Worm (Caenorhabditis elegans) whole organism, L3 larva: ENCODE measurements around the gene iglr-2.
A peak's percentile ranks its signal among the peaks of the same experiment; 100 is the strongest.

Experiments
- R02D3.7 ChIP-seq: fragments of 150-350 bp; optimal IDR thresholded peaks from 2 replicates; lab custom pipeline; 2014; ENCODE audit warnings: missing biosample characterization, missing genetic modification characterization
- ZK546.5 ChIP-seq: sonication (generic microtip); optimal IDR thresholded peaks from 2 replicates; lab custom pipeline; 2017; ENCODE audit warnings: missing biosample characterization, missing genetic modification characterization
- aly-2 ChIP-seq: fragments of 150-350 bp; optimal IDR thresholded peaks from 2 replicates; lab custom pipeline; 2014; ENCODE audit warnings: missing biosample characterization, missing genetic modification characterization
- ceh-16 ChIP-seq: sonication (generic microtip); optimal IDR thresholded peaks from 2 replicates; lab custom pipeline; 2017; ENCODE audit warnings: missing biosample characterization, missing genetic modification characterization
- ceh-28 ChIP-seq: fragments of 150-350 bp; optimal IDR thresholded peaks from 2 replicates; lab custom pipeline; 2014; ENCODE audit warnings: missing biosample characterization, missing genetic modification reagents, missing genetic modification characterization
- ceh-82 ChIP-seq: fragments of 150-350 bp; optimal IDR thresholded peaks from 2 replicates; lab custom pipeline; 2014; ENCODE audit warnings: missing biosample characterization, missing genetic modification characterization
- ceh-9 ChIP-seq: sonication (generic microtip); optimal IDR thresholded peaks from 2 replicates; lab custom pipeline; 2018; ENCODE audit warnings: missing biosample characterization, missing genetic modification characterization
- daf-12 ChIP-seq: fragments of 150-350 bp; optimal IDR thresholded peaks from 2 replicates; lab custom pipeline; 2014; ENCODE audit warnings: missing biosample characterization, missing genetic modification reagents, missing genetic modification characterization
- egl-27 ChIP-seq: sonication (generic microtip); optimal IDR thresholded peaks from 4 replicates; lab custom pipeline; 2017; ENCODE audit warnings: missing biosample characterization, missing genetic modification reagents, missing genetic modification characterization
- elt-1 ChIP-seq: fragments of 150-350 bp; optimal IDR thresholded peaks from 2 replicates; lab custom pipeline; 2014; ENCODE audit warnings: missing biosample characterization, missing genetic modification characterization
- elt-2 ChIP-seq: sonication (generic microtip); optimal IDR thresholded peaks from 2 replicates; lab custom pipeline; 2016; ENCODE audit warnings: missing genetic modification reagents, mild to moderate bottlenecking, missing genetic modification characterization, missing compliant biosample characterization
- eor-1 ChIP-seq, 2 experiments: fragments of 150-350 bp; optimal IDR thresholded peaks; 2 replicates each; lab custom pipeline; 2014 to 2018; ENCODE audit warnings: missing biosample characterization in 2 of 2, missing genetic modification characterization in 2 of 2
- fkh-2 ChIP-seq: fragments of 150-350 bp; optimal IDR thresholded peaks from 2 replicates; lab custom pipeline; 2014; ENCODE audit warnings: missing biosample characterization, missing genetic modification reagents, missing genetic modification characterization
- fos-1 ChIP-seq: fragments of 150-350 bp; optimal IDR thresholded peaks from 2 replicates; lab custom pipeline; 2014; ENCODE audit warnings: missing biosample characterization, missing genetic modification characterization
- jun-1 ChIP-seq: fragments of 150-350 bp; optimal IDR thresholded peaks from 2 replicates; lab custom pipeline; 2014; ENCODE audit warnings: missing biosample characterization, missing genetic modification reagents, missing genetic modification characterization
- lin-15B ChIP-seq: fragments of 150-350 bp; optimal IDR thresholded peaks from 2 replicates; lab custom pipeline; 2014; ENCODE audit warnings: missing biosample characterization, missing genetic modification characterization
- lin-39 ChIP-seq: fragments of 150-350 bp; optimal IDR thresholded peaks from 2 replicates; lab custom pipeline; 2018; ENCODE audit warnings: missing biosample characterization, missing genetic modification reagents, missing genetic modification characterization
- lsy-12 ChIP-seq: sonication (generic microtip); optimal IDR thresholded peaks from 2 replicates; lab custom pipeline; 2016; ENCODE audit warnings: mild to moderate bottlenecking, missing genetic modification characterization, missing compliant biosample characterization
- mdl-1 ChIP-seq: fragments of 150-350 bp; optimal IDR thresholded peaks from 2 replicates; lab custom pipeline; 2014; ENCODE audit warnings: missing biosample characterization, missing genetic modification characterization
- mml-1 ChIP-seq: fragments of 150-350 bp; sonication (generic microtip); optimal IDR thresholded peaks from 3 replicates; lab custom pipeline; 2014; ENCODE audit warnings: missing biosample characterization, missing genetic modification characterization
- nfya-1 ChIP-seq: sonication (generic microtip); optimal IDR thresholded peaks from 2 replicates; lab custom pipeline; 2017; ENCODE audit warnings: missing genetic modification characterization, mild to moderate bottlenecking, missing compliant biosample characterization, antibody characterized with exemption, moderate library complexity; ENCODE audit not compliant: insufficient read depth
- nhr-11 ChIP-seq: fragments of 150-350 bp; optimal IDR thresholded peaks from 2 replicates; lab custom pipeline; 2014; ENCODE audit warnings: missing biosample characterization, missing genetic modification characterization
- nhr-12 ChIP-seq: fragments of 150-350 bp; optimal IDR thresholded peaks from 2 replicates; lab custom pipeline; 2014; ENCODE audit warnings: missing biosample characterization, missing genetic modification characterization
- nhr-23 ChIP-seq: fragments of 150-350 bp; optimal IDR thresholded peaks from 2 replicates; lab custom pipeline; 2014; ENCODE audit warnings: missing biosample characterization, missing genetic modification reagents, missing genetic modification characterization
- nhr-237 ChIP-seq: fragments of 150-350 bp; optimal IDR thresholded peaks from 2 replicates; lab custom pipeline; 2014; ENCODE audit warnings: missing biosample characterization, missing genetic modification characterization
- nhr-25 ChIP-seq: sonication (generic microtip); optimal IDR thresholded peaks from 2 replicates; lab custom pipeline; 2017; ENCODE audit warnings: missing biosample characterization, missing genetic modification characterization
- nhr-43 ChIP-seq: sonication (generic microtip); optimal IDR thresholded peaks from 2 replicates; lab custom pipeline; 2016; ENCODE audit warnings: mild to moderate bottlenecking, missing genetic modification characterization, missing compliant biosample characterization; ENCODE audit not compliant: poor library complexity, severe bottlenecking
- nhr-67 ChIP-seq: fragments of 150-350 bp; optimal IDR thresholded peaks from 2 replicates; lab custom pipeline; 2014; ENCODE audit warnings: missing biosample characterization, missing genetic modification characterization
- nhr-76 ChIP-seq: fragments of 150-350 bp; sonication (generic microtip); optimal IDR thresholded peaks from 5 replicates; lab custom pipeline; 2014; ENCODE audit warnings: missing biosample characterization, missing genetic modification characterization
- nhr-77 ChIP-seq: fragments of 150-350 bp; optimal IDR thresholded peaks from 2 replicates; lab custom pipeline; 2014; ENCODE audit warnings: missing biosample characterization, missing genetic modification characterization
- pha-4 ChIP-seq: fragments of 150-350 bp; optimal IDR thresholded peaks from 2 replicates; lab custom pipeline; 2014; ENCODE audit warnings: missing biosample characterization, missing genetic modification reagents, missing genetic modification characterization
- pqm-1 ChIP-seq: fragments of 150-350 bp; optimal IDR thresholded peaks from 2 replicates; lab custom pipeline; 2017; ENCODE audit warnings: missing biosample characterization, missing genetic modification characterization, inconsistent platforms
- sea-2 ChIP-seq: fragments of 150-350 bp; sonication (generic microtip); optimal IDR thresholded peaks from 4 replicates; lab custom pipeline; 2014; ENCODE audit warnings: missing biosample characterization, missing genetic modification reagents, missing genetic modification characterization
- skn-1 ChIP-seq: fragments of 150-350 bp; optimal IDR thresholded peaks from 2 replicates; lab custom pipeline; 2014; ENCODE audit warnings: missing biosample characterization, missing genetic modification characterization
- snpc-4 ChIP-seq: fragments of 150-350 bp; optimal IDR thresholded peaks from 2 replicates; lab custom pipeline; 2014; ENCODE audit warnings: missing biosample characterization, missing genetic modification characterization
- tbx-2 ChIP-seq: sonication (generic microtip); optimal IDR thresholded peaks from 2 replicates; lab custom pipeline; 2016; ENCODE audit warnings: mild to moderate bottlenecking, missing genetic modification characterization, missing compliant biosample characterization
- unc-39 ChIP-seq: sonication (generic microtip); optimal IDR thresholded peaks from 4 replicates; lab custom pipeline; 2017; ENCODE audit warnings: missing biosample characterization, missing genetic modification characterization
- unc-62 ChIP-seq: fragments of 150-350 bp; sonication (generic microtip); optimal IDR thresholded peaks from 4 replicates; lab custom pipeline; 2014; ENCODE audit warnings: missing biosample characterization, missing genetic modification reagents, missing genetic modification characterization
- zag-1 ChIP-seq: fragments of 150-350 bp; optimal IDR thresholded peaks from 2 replicates; lab custom pipeline; 2014; ENCODE audit warnings: missing biosample characterization, missing genetic modification characterization
- ztf-11 ChIP-seq: fragments of 150-350 bp; optimal IDR thresholded peaks from 2 replicates; lab custom pipeline; 2014; ENCODE audit warnings: missing biosample characterization, missing genetic modification characterization
- ztf-4 ChIP-seq: fragments of 150-350 bp; optimal IDR thresholded peaks from 2 replicates; lab custom pipeline; 2014; ENCODE audit warnings: missing biosample characterization, missing genetic modification characterization

iglr-2 gene

DNA sequence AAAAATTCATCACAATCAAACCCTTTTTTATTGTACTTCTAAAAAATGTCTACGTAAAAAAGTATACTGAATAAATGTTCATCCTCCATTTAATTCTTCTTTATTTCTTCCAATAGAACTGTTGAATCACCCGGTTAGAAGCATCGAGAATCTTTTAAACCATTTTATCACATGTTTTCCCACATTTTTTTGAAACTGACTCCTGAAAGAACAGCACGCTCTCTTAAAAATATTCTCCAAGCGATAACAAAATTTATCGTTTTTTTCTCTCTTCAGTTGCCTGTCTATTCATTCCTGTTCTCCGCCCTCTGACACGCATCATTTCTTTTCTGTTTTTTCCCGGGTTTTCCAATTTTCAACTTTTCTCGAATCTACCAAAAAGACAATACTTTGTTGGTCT lies 6.7 kb downstream of the iglr-2 start, which contains the start of gene F10E9.12:
F10E9.12 (plus strand) TSS at position 131 of the 400 bp plus-strand sequence.
- no peak for TF ChIP-seq egl-27 (tag; lab: Kevin White, UChicago)
- no peak for TF ChIP-seq R02D3.7 (tag; lab: Kevin White, UChicago)
- TF ChIP-seq aly-2 (tag; lab: Kevin White, UChicago): no peak
- TF ChIP-seq ceh-28 (tag; lab: Kevin White, UChicago): no peak
- peak; percentile 43 for TF ChIP-seq pqm-1 (tag; lab: Kevin White, UChicago)
- TF ChIP-seq mml-1 (tag; lab: Kevin White, UChicago): no peak
- no peak for TF ChIP-seq nhr-12
- TF ChIP-seq nhr-23 (tag; lab: Kevin White, UChicago): no peak
- TF ChIP-seq lin-15B (tag; lab: Kevin White, UChicago): no peak
- peak; percentile 74 for TF ChIP-seq elt-2 (tag; lab: Kevin White, UChicago)
- no peak for TF ChIP-seq ZK546.5 (tag; lab: Kevin White, UChicago)
- peak; percentile 5 for TF ChIP-seq pha-4 (tag; lab: Kevin White, UChicago)
- no peak for TF ChIP-seq snpc-4 (tag; lab: Kevin White, UChicago)
- no peak for TF ChIP-seq ztf-11
- TF ChIP-seq tbx-2 (tag; lab: Kevin White, UChicago): no peak

DNA sequence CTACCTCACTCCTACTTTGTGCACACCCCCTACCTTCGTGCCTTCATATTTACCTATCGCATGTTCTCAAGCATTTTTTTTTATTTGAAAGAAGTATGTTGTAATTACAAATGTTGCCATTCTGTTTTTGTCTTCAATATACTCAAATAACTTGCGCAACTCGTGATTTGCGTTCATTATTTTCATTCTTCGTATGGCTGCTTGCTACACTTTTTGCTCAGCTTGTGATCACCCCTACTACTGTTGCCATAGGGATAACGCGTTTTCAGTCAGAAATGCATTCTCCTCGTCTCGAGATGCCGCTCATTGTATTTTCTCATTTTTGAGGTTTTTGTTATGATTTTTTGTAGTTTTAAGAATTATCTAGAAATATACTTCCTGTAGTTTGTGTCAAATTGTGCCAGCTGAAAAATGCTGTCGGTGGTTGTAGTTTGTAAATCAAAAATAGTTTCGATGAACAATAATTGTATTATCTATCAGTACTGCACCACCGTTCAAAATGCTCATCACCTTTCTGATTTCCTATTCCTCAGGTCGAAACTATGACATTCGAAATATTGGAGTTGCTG lies 8.4 kb downstream of the iglr-2 start, which contains the start of gene F10E9.1:
F10E9.1 (plus strand) TSS at position 519 of the 569 bp plus-strand sequence.
- TF ChIP-seq lin-39 (tag; lab: Kevin White, UChicago): no peak
- TF ChIP-seq nhr-11 (tag; lab: Kevin White, UChicago): peak; percentile 62

DNA sequence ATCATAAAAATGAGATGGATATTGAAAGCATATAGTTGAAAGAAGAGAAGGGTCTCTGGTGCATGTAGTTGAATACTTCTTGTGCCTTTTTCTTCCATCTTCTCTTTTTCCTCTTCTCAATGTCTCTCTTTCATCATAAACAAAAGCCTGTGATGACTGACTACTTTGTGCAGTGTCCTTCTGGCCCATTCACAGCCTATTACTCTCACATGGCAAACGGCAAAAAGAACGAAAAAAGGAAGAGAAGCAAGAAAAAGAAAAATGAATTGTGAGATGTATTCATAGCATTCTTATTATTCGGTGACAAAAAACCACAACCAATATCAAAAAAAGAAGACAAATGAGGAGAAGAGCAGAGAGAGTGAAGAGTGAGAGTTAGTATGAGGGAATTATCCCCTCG lies 9.9 kb downstream of the iglr-2 start:
- TF ChIP-seq R02D3.7 (tag; lab: Kevin White, UChicago) (no peak), nfya-1 (tag; lab: Kevin White, UChicago) (peak; percentile 3)

DNA sequence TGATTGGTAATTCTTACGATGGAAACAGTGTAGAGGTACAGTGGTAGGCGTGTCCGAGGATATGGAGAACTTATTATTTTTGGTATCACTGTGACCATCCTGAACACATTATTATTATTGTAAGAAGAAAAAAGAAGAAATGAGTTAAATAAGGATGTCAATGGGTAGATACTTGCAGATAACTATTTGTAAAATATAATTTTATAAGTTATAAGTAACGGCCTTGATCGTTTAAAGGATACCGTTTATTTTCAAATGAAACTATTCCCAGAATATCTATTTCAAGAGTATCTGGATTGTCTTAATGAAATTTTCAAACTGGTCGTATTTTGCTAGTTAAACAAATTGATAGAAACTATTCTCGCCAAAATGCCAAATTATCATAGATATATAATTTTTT lies 10.9 kb downstream of the iglr-2 start, which contains the start of gene F10E9.10:
F10E9.10 (minus strand) TSS at position 101 of the 400 bp plus-strand sequence.
- TF ChIP-seq pha-4 (tag; lab: Kevin White, UChicago): no peak
- TF ChIP-seq tbx-2 (tag; lab: Kevin White, UChicago): no peak
- TF ChIP-seq nhr-237: no peak
- TF ChIP-seq nhr-77 (tag; lab: Kevin White, UChicago): no peak
- no peak for TF ChIP-seq ZK546.5 (tag; lab: Kevin White, UChicago)
- TF ChIP-seq daf-12: no peak
- TF ChIP-seq nhr-11 (tag; lab: Kevin White, UChicago): no peak
- TF ChIP-seq lin-39 (tag; lab: Kevin White, UChicago): no peak
- no peak for TF ChIP-seq skn-1 (tag; lab: Kevin White, UChicago)

- TF ChIP-seq jun-1 (tag; lab: Kevin White, UChicago) (no peak), zag-1 (tag; lab: Kevin White, UChicago) (no peak), pha-4 (tag; lab: Kevin White, UChicago) (peak; percentile 84), skn-1 (tag; lab: Kevin White, UChicago) (no peak), lsy-12 (tag; lab: Kevin White, UChicago) (peak; percentile 50), daf-12 (no peak), ztf-4 (tag; lab: Kevin White, UChicago) (no peak), eor-1 (tag; optimal IDR thresholded peaks at IDR 0.05; lab: Kevin White, UChicago) (no peak), mml-1 (tag; lab: Kevin White, UChicago) (no peak), elt-2 (tag; lab: Kevin White, UChicago) (peak; percentile 2), tbx-2 (tag; lab: Kevin White, UChicago) (no peak), egl-27 (tag; lab: Kevin White, UChicago) (no peak), nhr-12 (no peak), lin-39 (tag; lab: Kevin White, UChicago) (peak; percentile 40), ztf-11 (no peak), nfya-1 (tag; lab: Kevin White, UChicago) (peak; percentile 86), elt-1 (tag; lab: Kevin White, UChicago) (no peak), snpc-4 (tag; lab: Kevin White, UChicago) (peak; percentile 76), nhr-237 (no peak), fkh-2 (no peak), fos-1 (tag; lab: Kevin White, UChicago) (no peak), mdl-1 (no peak), nhr-76 (no peak), unc-62 (GFP tag; lab: Kevin White, UChicago) (no peak), nhr-77 (tag; lab: Kevin White, UChicago) (no peak), nhr-67 (tag; lab: Kevin White, UChicago) (no peak), ceh-82 (tag; lab: Kevin White, UChicago) (no peak), nhr-11 (tag; lab: Kevin White, UChicago) (no peak), nhr-25 (tag; lab: Kevin White, UChicago) (peak; percentile 76), ceh-16 (tag; lab: Kevin White, UChicago) (no peak), ceh-28 (tag; lab: Kevin White, UChicago) (peak; percentile 26), unc-39 (tag; lab: Kevin White, UChicago) (no peak), aly-2 (tag; lab: Kevin White, UChicago) (no peak), ceh-9 (no peak), nhr-43 (tag; lab: Kevin White, UChicago) (peak; percentile 83), sea-2 (GFP tag; lab: Kevin White, UChicago) (no peak), nhr-23 (tag; lab: Kevin White, UChicago) (peak; percentile 84)
Observed at ce11 chrIII:8319100-8319499, 12.0 kb downstream of the iglr-2 start, which contains the start of gene F10E9.11. TSS of gene F10E9.11 (minus strand) at chrIII:8319260.
